Worm (Caenorhabditis elegans) whole organism, midembryonic: ENCODE data around the gene F37B12.3.

Experiments
- cog-1 ChIP-seq: sonication (generic microtip); optimal IDR thresholded peaks from 2 replicates; lab custom pipeline; 2016; ENCODE audit warnings: missing genetic modification characterization, missing compliant biosample characterization
- flt-1 ChIP-seq: fragments of 200-800 bp; sonication (Bioruptor generic); IDR thresholded peaks from 2 replicates; pipeline ENCODE4 v1.3.6; 2022; ENCODE audit warnings: missing genetic modification characterization, missing compliant biosample characterization
- klf-2 ChIP-seq: fragments of 200-800 bp; sonication (Bioruptor generic); conservative IDR thresholded peaks from 2 replicates; pipeline ENCODE4 v1.3.6; 2022; ENCODE audit warnings: missing genetic modification reagents, missing genetic modification characterization, missing compliant biosample characterization

DNA sequence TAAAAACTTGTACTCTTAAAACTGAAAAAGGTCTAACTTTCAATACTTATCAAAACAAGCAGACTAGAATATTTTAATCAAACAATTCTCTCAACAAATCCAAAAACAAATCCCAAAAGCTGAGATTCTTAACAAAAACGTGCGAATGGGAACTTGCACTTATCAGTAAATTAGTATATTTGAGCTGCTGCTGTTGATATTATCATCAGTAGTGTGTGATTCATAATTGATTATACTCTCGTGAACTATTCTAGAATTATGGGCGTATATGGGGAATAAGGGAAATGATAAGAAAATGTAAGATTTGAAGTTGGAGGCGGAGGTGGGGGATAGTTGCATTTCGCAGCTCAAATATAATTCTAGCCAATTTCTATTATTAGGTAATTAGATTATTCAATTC is 27.0 kb downstream of the F37B12.3 start:
- TF ChIP-seq cog-1, result no peak
- TF ChIP-seq klf-2 (GFP tag; lab: Robert Waterston, UW), result no peak
- no peak for TF ChIP-seq flt-1 (GFP tag; lab: Robert Waterston, UW)
